Fruit fly (Drosophila melanogaster) whole organism, embryonic: ENCODE measurements around the gene CG31675.

Experiments used
- Antp ChIP-seq: fragments of 200-800 bp; sonication (Bioruptor generic); optimal IDR thresholded peaks from 3 replicates; lab custom pipeline; 2016; ENCODE audit warnings: missing biosample characterization, missing genetic modification characterization
- Atf6 ChIP-seq: fragments of 200-800 bp; sonication (Bioruptor generic); IDR thresholded peaks from 2 replicates; pipeline ENCODE4 v1.3.6; 2022; ENCODE audit warnings: missing biosample characterization, missing genetic modification characterization
- Blimp-1 ChIP-seq: fragments of 200-800 bp; sonication (Bioruptor generic); optimal IDR thresholded peaks from 3 replicates; lab custom pipeline; 2018; ENCODE audit warnings: missing biosample characterization, missing genetic modification characterization, mild to moderate bottlenecking, moderate library complexity, missing genetic modification reagents
- CG10147 ChIP-seq: fragments of 200-800 bp; sonication (Bioruptor generic); optimal IDR thresholded peaks from 2 replicates; lab custom pipeline; 2019; ENCODE audit warnings: missing biosample characterization, mild to moderate bottlenecking, missing genetic modification characterization, moderate library complexity
- CG11085 ChIP-seq: fragments of 200-800 bp; sonication (Bioruptor generic); IDR thresholded peaks from 2 replicates; pipeline ENCODE4 v1.3.6; 2022; ENCODE audit warnings: missing biosample characterization, missing genetic modification characterization
- CG12769 ChIP-seq: fragments of 200-800 bp; sonication (Bioruptor generic); optimal IDR thresholded peaks from 2 replicates; lab custom pipeline; 2019; ENCODE audit warnings: missing biosample characterization, mild to moderate bottlenecking, missing genetic modification characterization, moderate library complexity
- CG13296 ChIP-seq: fragments of 200-800 bp; sonication (Bioruptor generic); optimal IDR thresholded peaks from 3 replicates; lab custom pipeline; 2018; ENCODE audit warnings: missing biosample characterization, mild to moderate bottlenecking, missing genetic modification characterization
- CG13424 ChIP-seq: fragments of 200-800 bp; sonication (Bioruptor generic); optimal IDR thresholded peaks from 2 replicates; lab custom pipeline; 2019; ENCODE audit warnings: missing biosample characterization, mild to moderate bottlenecking, missing genetic modification characterization, moderate library complexity
- CG14965 ChIP-seq: fragments of 200-800 bp; sonication (Bioruptor generic); optimal IDR thresholded peaks from 2 replicates; lab custom pipeline; 2016; ENCODE audit warnings: missing biosample characterization, missing genetic modification characterization, borderline replicate concordance
- CG15073 ChIP-seq: fragments of 200-800 bp; sonication (Bioruptor generic); optimal IDR thresholded peaks from 2 replicates; lab custom pipeline; 2016; ENCODE audit warnings: missing biosample characterization, missing genetic modification characterization
- CG15514 ChIP-seq: fragments of 200-800 bp; sonication (Bioruptor generic); optimal IDR thresholded peaks from 3 replicates; lab custom pipeline; 2017; ENCODE audit warnings: missing biosample characterization, missing genetic modification characterization, mild to moderate bottlenecking, moderate library complexity, missing genetic modification reagents
- CG1602 ChIP-seq: fragments of 200-800 bp; sonication (Bioruptor generic); optimal IDR thresholded peaks from 3 replicates; lab custom pipeline; 2016; ENCODE audit warnings: missing biosample characterization, missing genetic modification characterization
- CG17361 ChIP-seq: fragments of 200-800 bp; sonication (Bioruptor generic); IDR thresholded peaks from 3 replicates; pipeline ENCODE4 v1.3.6; 2022; ENCODE audit warnings: missing biosample characterization, missing genetic modification characterization
- CG17612 ChIP-seq: fragments of 200-800 bp; sonication (Bioruptor generic); IDR thresholded peaks from 2 replicates; pipeline ENCODE4 v1.3.6; 2022; ENCODE audit warnings: missing biosample characterization, missing genetic modification characterization
- CG32767 ChIP-seq: fragments of 200-800 bp; sonication (Bioruptor generic); IDR thresholded peaks from 2 replicates; pipeline ENCODE4 v1.3.6; 2022; ENCODE audit warnings: missing biosample characterization, missing genetic modification characterization
- CG34376 ChIP-seq: fragments of 200-800 bp; sonication (Bioruptor generic); optimal IDR thresholded peaks from 2 replicates; lab custom pipeline; 2018; ENCODE audit warnings: missing biosample characterization, mild to moderate bottlenecking, missing genetic modification characterization
- CG6689 ChIP-seq: fragments of 200-800 bp; sonication (Bioruptor generic); IDR thresholded peaks from 2 replicates; pipeline ENCODE4 v1.3.6; 2022; ENCODE audit warnings: missing biosample characterization, missing genetic modification characterization
- CG6765 ChIP-seq: fragments of 200-800 bp; sonication (Bioruptor generic); optimal IDR thresholded peaks from 3 replicates; lab custom pipeline; 2017; ENCODE audit warnings: missing biosample characterization, mild to moderate bottlenecking, missing genetic modification characterization
- CG8944 ChIP-seq: fragments of 200-800 bp; sonication (Bioruptor generic); optimal IDR thresholded peaks from 3 replicates; lab custom pipeline; 2016; ENCODE audit warnings: missing biosample characterization, missing genetic modification characterization
- CG9797 ChIP-seq: fragments of 200-800 bp; sonication (Bioruptor generic); optimal IDR thresholded peaks from 3 replicates; lab custom pipeline; 2018; ENCODE audit warnings: missing biosample characterization, mild to moderate bottlenecking, missing genetic modification characterization
- Elba2 ChIP-seq: fragments of 200-800 bp; sonication (Bioruptor generic); optimal IDR thresholded peaks from 3 replicates; lab custom pipeline; 2016; ENCODE audit warnings: missing biosample characterization, missing genetic modification characterization
- Ets97D ChIP-seq: fragments of 200-800 bp; sonication (Bioruptor generic); optimal IDR thresholded peaks from 3 replicates; lab custom pipeline; 2016; ENCODE audit warnings: missing biosample characterization, missing genetic modification characterization
- Hr39 ChIP-seq: fragments of >200 bp; optimal IDR thresholded peaks from 2 replicates; lab custom pipeline; 2017
- Hr78 ChIP-seq, 2 experiments: fragments of 200-800 bp in 1 of 2; fragments of >200 bp in 1 of 2; sonication (Bioruptor generic) in 1 of 2; optimal IDR thresholded peaks; 2 replicates each; lab custom pipeline; 2017 to 2019; ENCODE audit warnings: missing biosample characterization in 2 of 2, missing genetic modification characterization in 2 of 2, mild to moderate bottlenecking in 1 of 2, moderate library complexity in 1 of 2
- Hsf ChIP-seq: fragments of 200-800 bp; sonication (Bioruptor generic); optimal IDR thresholded peaks from 3 replicates; lab custom pipeline; 2016; ENCODE audit warnings: missing biosample characterization, missing genetic modification characterization
- Jarid2 ChIP-seq: fragments of 200-800 bp; sonication (Bioruptor generic); optimal IDR thresholded peaks from 3 replicates; lab custom pipeline; 2017; ENCODE audit warnings: mild to moderate bottlenecking, missing biosample characterization, missing genetic modification reagents, missing genetic modification characterization
- MBD-R2 ChIP-seq: fragments of 200-800 bp; sonication (Bioruptor generic); IDR thresholded peaks from 2 replicates; pipeline ENCODE4 v1.3.6; 2022; ENCODE audit warnings: missing biosample characterization, missing genetic modification characterization
- MESR4 ChIP-seq: fragments of 200-800 bp; sonication (Bioruptor generic); optimal IDR thresholded peaks from 2 replicates; lab custom pipeline; 2018; ENCODE audit warnings: missing biosample characterization, mild to moderate bottlenecking, missing genetic modification characterization, moderate library complexity
- MTF-1 ChIP-seq: fragments of 200-800 bp; sonication (Bioruptor generic); optimal IDR thresholded peaks from 2 replicates; lab custom pipeline; 2018; ENCODE audit warnings: missing biosample characterization, mild to moderate bottlenecking, missing genetic modification characterization, borderline replicate concordance
- Mad ChIP-seq: fragments of 200-800 bp; sonication (Bioruptor generic); optimal IDR thresholded peaks from 2 replicates; lab custom pipeline; 2016; ENCODE audit warnings: missing biosample characterization, missing genetic modification characterization
- Oli ChIP-seq: fragments of 200-800 bp; sonication (Bioruptor generic); optimal IDR thresholded peaks from 2 replicates; lab custom pipeline; 2018; ENCODE audit warnings: missing biosample characterization, mild to moderate bottlenecking, missing genetic modification characterization, moderate library complexity
- Sox100B ChIP-seq: fragments of 200-800 bp; sonication (Bioruptor generic); optimal IDR thresholded peaks from 3 replicates; lab custom pipeline; 2018; ENCODE audit warnings: missing biosample characterization, mild to moderate bottlenecking, missing genetic modification characterization
- Sry-β ChIP-seq: fragments of 200-800 bp; sonication (Bioruptor generic); optimal IDR thresholded peaks from 2 replicates; lab custom pipeline; 2018; ENCODE audit warnings: missing biosample characterization, mild to moderate bottlenecking, missing genetic modification characterization, moderate library complexity
- YL-1 ChIP-seq: fragments of 200-800 bp; sonication (Bioruptor generic); optimal IDR thresholded peaks from 3 replicates; lab custom pipeline; 2017; ENCODE audit warnings: missing biosample characterization, mild to moderate bottlenecking, missing genetic modification characterization
- chif ChIP-seq, 2 experiments: fragments of 200-800 bp; sonication (Bioruptor generic); optimal IDR thresholded peaks; 3 replicates each; lab custom pipeline; 2016; ENCODE audit warnings: missing biosample characterization in 2 of 2, missing genetic modification characterization in 2 of 2
- dmrt11E ChIP-seq: fragments of 200-800 bp; sonication (Bioruptor generic); optimal IDR thresholded peaks from 3 replicates; lab custom pipeline; 2018; ENCODE audit warnings: missing biosample characterization, mild to moderate bottlenecking, missing genetic modification characterization, moderate library complexity
- dysf ChIP-seq: fragments of 200-800 bp; sonication (Bioruptor generic); IDR thresholded peaks from 3 replicates; pipeline ENCODE4 v1.3.6; 2022; ENCODE audit warnings: missing biosample characterization, missing genetic modification characterization
- exex ChIP-seq: fragments of 200-800 bp; sonication (Bioruptor generic); optimal IDR thresholded peaks from 4 replicates; lab custom pipeline; 2018; ENCODE audit warnings: missing biosample characterization, mild to moderate bottlenecking, missing genetic modification characterization, moderate library complexity
- gem ChIP-seq: fragments of 200-800 bp; sonication (Bioruptor generic); optimal IDR thresholded peaks from 2 replicates; lab custom pipeline; 2019; ENCODE audit warnings: missing biosample characterization, mild to moderate bottlenecking, missing genetic modification characterization, moderate library complexity
- h ChIP-seq: fragments of >200 bp; optimal IDR thresholded peaks from 2 replicates; lab custom pipeline; 2017
- jing ChIP-seq: fragments of 200-800 bp; sonication (Bioruptor generic); optimal IDR thresholded peaks from 2 replicates; lab custom pipeline; 2018; ENCODE audit warnings: missing biosample characterization, mild to moderate bottlenecking, missing genetic modification characterization
- kah ChIP-seq: fragments of 200-800 bp; sonication (Bioruptor generic); optimal IDR thresholded peaks from 2 replicates; lab custom pipeline; 2018; ENCODE audit warnings: missing biosample characterization, mild to moderate bottlenecking, missing genetic modification characterization
- odd ChIP-seq: fragments of 200-800 bp; sonication (Bioruptor generic); optimal IDR thresholded peaks from 2 replicates; lab custom pipeline; 2017; ENCODE audit warnings: missing biosample characterization, mild to moderate bottlenecking, missing genetic modification characterization
- row ChIP-seq: fragments of 200-800 bp; sonication (Bioruptor generic); IDR thresholded peaks from 3 replicates; pipeline ENCODE4 v1.3.6; 2022; ENCODE audit warnings: missing biosample characterization, missing genetic modification characterization
- salm ChIP-seq: fragments of 200-800 bp; sonication (Bioruptor generic); optimal IDR thresholded peaks from 2 replicates; lab custom pipeline; 2018; ENCODE audit warnings: missing biosample characterization, mild to moderate bottlenecking, missing genetic modification characterization
- seq ChIP-seq: fragments of 200-800 bp; sonication (Bioruptor generic); IDR thresholded peaks from 2 replicates; pipeline ENCODE4 v1.3.6; 2022; ENCODE audit warnings: missing biosample characterization, missing genetic modification characterization
- sisA ChIP-seq: fragments of 200-800 bp; sonication (Bioruptor generic); IDR thresholded peaks from 2 replicates; pipeline ENCODE4 v1.3.6; 2022; ENCODE audit warnings: missing biosample characterization, missing genetic modification characterization
- unc-4 ChIP-seq: fragments of 200-800 bp; sonication (Bioruptor generic); IDR thresholded peaks from 2 replicates; pipeline ENCODE4 v1.3.6; 2022; ENCODE audit warnings: missing biosample characterization, missing genetic modification characterization; ENCODE audit not compliant: partially characterized antibody
- unpg ChIP-seq: fragments of 200-800 bp; sonication (Bioruptor generic); optimal IDR thresholded peaks from 3 replicates; lab custom pipeline; 2018; ENCODE audit warnings: missing biosample characterization, mild to moderate bottlenecking, missing genetic modification characterization, moderate library complexity

The CG31675 gene

DNA sequence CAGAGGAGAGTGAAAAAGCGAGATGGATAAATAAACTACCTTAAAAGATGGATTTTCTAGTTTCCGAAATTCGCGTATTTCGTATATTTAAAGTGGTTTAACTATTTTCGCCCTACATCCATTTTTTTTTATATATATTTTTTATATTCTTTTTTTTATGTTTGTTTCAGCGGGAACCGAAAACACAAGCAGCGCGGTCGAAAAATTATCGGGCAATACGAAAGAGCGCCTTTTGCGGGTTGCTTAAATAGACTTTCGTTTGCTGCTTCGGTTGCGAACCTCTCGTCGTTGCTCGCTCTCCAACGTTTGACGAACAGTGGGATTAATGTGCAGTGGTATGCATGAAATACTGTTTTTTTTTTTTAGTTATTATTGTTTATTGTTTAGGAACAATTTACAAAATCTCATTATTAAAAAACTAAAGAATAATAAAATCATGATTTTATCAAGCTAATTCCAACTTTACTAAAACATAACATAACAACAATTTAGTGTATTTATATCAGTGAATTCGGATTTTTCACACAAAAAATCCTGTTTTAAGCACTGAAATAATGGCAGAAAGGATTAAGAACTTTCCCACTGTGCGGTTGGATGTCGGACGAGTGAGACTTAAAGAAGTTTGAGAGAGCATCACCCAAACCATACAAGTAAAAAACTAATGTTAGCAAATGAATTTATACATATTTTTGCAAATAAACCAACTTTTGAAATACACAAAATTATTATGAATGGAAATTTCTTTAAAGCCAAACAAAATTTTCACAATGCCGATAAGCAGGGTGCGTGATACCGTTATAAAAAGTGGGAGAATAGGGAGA, 49.9 kb downstream of the CG31675 start (continued):
- no peak for TF ChIP-seq MESR4 (GFP tag; lab: Kevin White, UChicago)
- TF ChIP-seq kah (GFP tag; lab: Kevin White, UChicago), result peak; percentile 75
- TF ChIP-seq Ets97D (GFP tag; lab: Kevin White, UChicago), result no peak
- peak; percentile 74 for TF ChIP-seq Oli (tag; lab: Kevin White, UChicago)
- peak in 1 of 2 experiments; percentile 2 for TF ChIP-seq chif (GFP tag; optimal IDR thresholded peaks at IDR 0.05; lab: Kevin White, UChicago)
- peak; percentile 68 for TF ChIP-seq dysf (GFP tag; lab: Robert Waterston, UW)
- peak; percentile 58 for TF ChIP-seq odd
- peak; percentile 97 for TF ChIP-seq CG13296 (GFP tag; lab: Kevin White, UChicago)
- TF ChIP-seq Hr78 (GFP tag; optimal IDR thresholded peaks at IDR 0.05; lab: Kevin White, UChicago), result peak in 1 of 2 experiments; percentile 46
- TF ChIP-seq sisA (GFP tag; lab: Robert Waterston, UW), result peak; percentile 43; the same call in 1 of the 2 replicates
- peak; percentile 25 for TF ChIP-seq Antp
- TF ChIP-seq salm (tag; lab: Kevin White, UChicago), result peak; percentile 4
- peak; percentile 81 for TF ChIP-seq CG13424 (tag; lab: Kevin White, UChicago)
- TF ChIP-seq MBD-R2 (GFP tag; lab: Robert Waterston, UW), result peak; percentile 55
- peak; percentile 87 for TF ChIP-seq dmrt11E (tag; lab: Kevin White, UChicago)
- peak; percentile 87 for TF ChIP-seq CG11085
- TF ChIP-seq CG34376 (GFP tag; lab: Kevin White, UChicago), result peak; percentile 75
- no peak for TF ChIP-seq seq (GFP tag; lab: Robert Waterston, UW)
- no peak for TF ChIP-seq Elba2 (GFP tag; lab: Kevin White, UChicago)
- peak; percentile 73 for TF ChIP-seq Jarid2 (GFP tag; lab: Kevin White, UChicago)
- TF ChIP-seq YL-1 (GFP tag; lab: Kevin White, UChicago), result no peak
- no peak for TF ChIP-seq CG8944 (GFP tag; lab: Kevin White, UChicago)
- TF ChIP-seq CG17361, result peak; percentile 99
- TF ChIP-seq MTF-1 (GFP tag; lab: Kevin White, UChicago), result peak; percentile 83
- TF ChIP-seq CG6765 (GFP tag; lab: Kevin White, UChicago), result peak; percentile 92
- peak; percentile 64 for TF ChIP-seq Atf6
- peak; percentile 85 for TF ChIP-seq CG15514
- no peak for TF ChIP-seq h (lab: Kevin White, UChicago)
- peak; percentile 52 for TF ChIP-seq CG1602 (GFP tag; lab: Kevin White, UChicago)
- TF ChIP-seq Hr39, result no peak
- TF ChIP-seq Sry-β, result peak; percentile 51
- TF ChIP-seq jing (GFP tag; lab: Kevin White, UChicago), result peak; percentile 22
- TF ChIP-seq exex (tag; lab: Kevin White, UChicago), result peak; percentile 79
- no peak for TF ChIP-seq unc-4 (GFP tag; lab: Robert Waterston, UW)
- peak; percentile 66 for TF ChIP-seq CG10147 (GFP tag; lab: Kevin White, UChicago)
- TF ChIP-seq CG9797 (GFP tag; lab: Kevin White, UChicago), result peak; percentile 35
- peak; percentile 75 for TF ChIP-seq unpg (GFP tag; lab: Kevin White, UChicago)
- TF ChIP-seq CG15073 (GFP tag; lab: Kevin White, UChicago), result peak; percentile 7
- TF ChIP-seq row, result peak; percentile 82
- TF ChIP-seq CG6689 (GFP tag; lab: Robert Waterston, UW), result peak; percentile 93
- no peak for TF ChIP-seq Mad (GFP tag; lab: Kevin White, UChicago)
- no peak for TF ChIP-seq CG14965 (GFP tag; lab: Kevin White, UChicago)
- TF ChIP-seq Hsf, result peak; percentile 7
- TF ChIP-seq CG32767 (GFP tag; lab: Robert Waterston, UW), result peak; percentile 49
- no peak for TF ChIP-seq CG12769 (tag; lab: Kevin White, UChicago)
- peak; percentile 90 for TF ChIP-seq gem (tag; lab: Kevin White, UChicago)
- peak; percentile 91 for TF ChIP-seq Blimp-1
- TF ChIP-seq Sox100B (GFP tag; lab: Kevin White, UChicago), result peak; percentile 94
- peak; percentile 82 for TF ChIP-seq CG17612 (GFP tag; lab: Robert Waterston, UW)
